Worm (Caenorhabditis elegans): Measurements from ENCODE around the gene rps-13.

Gene rps-13

ce11 chrIII:6382987-6383602 lies 8.3 kb upstream of the rps-13 start, which contains the start of gene let-716 (continued):
- TF ChIP-seq mcd-1 (GFP tag; IDR thresholded peaks at IDR 0.05) (no peak), dpff-1 (tag; optimal IDR thresholded peaks at IDR 0.05) (no peak), madf-6 (GFP tag; IDR thresholded peaks at IDR 0.05) (peak; percentile 30; the same call in 1 of the 2 replicates), T26A5.8 (tag; optimal IDR thresholded peaks at IDR 0.05) (no peak), F10E7.11 (tag; optimal IDR thresholded peaks at IDR 0.05) (no peak), attf-3 (GFP tag; conservative IDR thresholded peaks at IDR 0.05) (no peak), attf-5 (GFP tag; optimal IDR thresholded peaks at IDR 0.05) (no peak), Y56A3A.18 (GFP tag; IDR thresholded peaks at IDR 0.05) (no peak), xnd-1 (tag; optimal IDR thresholded peaks at IDR 0.05) (peak; percentile 14), lin-54 (GFP tag; optimal IDR thresholded peaks at IDR 0.05) (no peak), dox-1 (GFP tag; IDR thresholded peaks at IDR 0.05) (no peak), ztf-22 (GFP tag; optimal IDR thresholded peaks at IDR 0.05) (no peak), athp-1 (tag; optimal IDR thresholded peaks at IDR 0.05) (no peak), atf-7 (tag; optimal IDR thresholded peaks at IDR 0.05) (no peak), F23B12.7 (tag; optimal IDR thresholded peaks at IDR 0.05; ENCODE audit: insufficient read depth) (peak; percentile 20), hmg-20 (GFP tag; IDR thresholded peaks at IDR 0.05) (no peak), F33H1.4 (GFP tag; IDR thresholded peaks at IDR 0.05) (peak; percentile 64), Y53G8AR.9 (GFP tag; conservative IDR thresholded peaks at IDR 0.05) (no peak), zfh-2 (GFP tag; conservative IDR thresholded peaks at IDR 0.05) (no peak), snpc-1.1 (tag; optimal IDR thresholded peaks at IDR 0.05; ENCODE audit: insufficient read depth) (no peak), Y67H2A.10 (GFP tag; conservative IDR thresholded peaks at IDR 0.05) (no peak), T07F8.4 (tag; optimal IDR thresholded peaks at IDR 0.05) (no peak), rec-8 (tag; optimal IDR thresholded peaks at IDR 0.05) (no peak), ZK185.1 (tag; optimal IDR thresholded peaks at IDR 0.05; ENCODE audit: poor library complexity, severe bottlenecking) (no peak), snpc-3.4 (tag; optimal IDR thresholded peaks at IDR 0.05) (no peak), aptf-3 (GFP tag; IDR thresholded peaks at IDR 0.05) (no peak), nfya-1 (tag; optimal IDR thresholded peaks at IDR 0.05; ENCODE audit: borderline replicate concordance, insufficient read depth) (no peak), F22D6.2 (tag; optimal IDR thresholded peaks at IDR 0.05) (no peak), Y53F4B.3 (GFP tag; IDR thresholded peaks at IDR 0.05) (no peak), somi-1 (GFP tag; optimal IDR thresholded peaks at IDR 0.05) (no peak), him-1 (tag; optimal IDR thresholded peaks at IDR 0.05) (peak; percentile 42), fkh-3 (tag; optimal IDR thresholded peaks at IDR 0.05) (no peak), lin-35 (GFP tag; optimal IDR thresholded peaks at IDR 0.05) (peak in 1 of 3 experiments; percentile 39), egl-44 (GFP tag; IDR thresholded peaks at IDR 0.05) (no peak), sptf-2 (GFP tag; optimal IDR thresholded peaks at IDR 0.05) (no peak), efl-1 (GFP tag; optimal IDR thresholded peaks at IDR 0.05) (no peak), sdz-38 (tag; optimal IDR thresholded peaks at IDR 0.05) (no peak), B0261.1 (tag; optimal IDR thresholded peaks at IDR 0.05) (no peak), lsl-1 (GFP tag; optimal IDR thresholded peaks at IDR 0.05) (peak; percentile 87)

Measured in whole organism, young adult.